Fruit fly (Drosophila melanogaster) S2 (cell line): ENCODE results near the gene pch2.

ENCODE experiments used
- CG8478 ChIP-seq: fragments of >200 bp; optimal IDR thresholded peaks from 2 replicates; lab custom pipeline; 2018
- CTCF ChIP-seq, 2 experiments: fragments of >200 bp; optimal IDR thresholded peaks; 2 replicates each; lab custom pipeline; 2018

pch2 gene

DNA sequence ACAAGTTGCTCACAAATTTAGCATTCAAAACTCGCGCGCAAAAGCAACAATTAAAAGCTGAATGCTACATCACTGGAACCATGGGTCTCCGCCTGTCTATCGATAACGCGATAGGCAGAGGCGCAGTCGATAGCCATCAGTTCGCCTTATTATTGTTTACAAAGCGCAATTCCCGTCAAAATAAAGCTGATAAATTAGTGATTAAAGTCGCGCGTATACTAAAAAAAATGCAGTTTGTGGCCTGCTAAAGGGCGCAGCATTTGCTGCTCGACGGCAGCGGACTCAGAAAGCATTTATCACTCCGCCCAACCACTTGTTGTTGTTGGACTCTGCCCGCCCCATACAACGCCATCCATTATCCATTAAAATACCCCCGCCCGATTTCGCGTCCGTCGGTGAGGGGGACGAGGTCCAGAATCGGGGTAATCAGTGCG is 43.8 kb downstream of the pch2 start, which contains the start of gene CG11737:
CG11737 (plus strand) TSS at position 117 of the 434 bp plus-strand sequence.
- TF ChIP-seq CTCF (optimal IDR thresholded peaks at IDR 0.05; lab: Kevin White, UChicago) (no peak), CG8478 (no peak)

DNA sequence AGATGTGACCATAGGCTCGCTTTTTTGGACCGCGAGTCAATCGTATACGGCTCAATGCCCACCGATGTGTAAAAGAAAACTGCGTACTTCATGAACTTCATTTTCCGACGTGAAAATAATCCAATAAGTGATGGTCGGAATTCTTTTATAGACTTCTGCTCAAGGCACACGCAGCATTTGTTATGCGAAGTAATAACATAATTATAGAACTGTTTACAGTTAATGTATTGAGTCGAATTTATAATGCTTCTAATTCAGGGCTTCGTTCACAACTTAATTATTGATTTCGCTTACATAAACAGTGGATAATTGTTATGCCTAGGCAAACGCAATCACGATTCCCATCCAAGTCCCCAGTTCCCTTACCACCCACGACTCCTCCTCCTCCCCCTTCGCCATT is 48.6 kb downstream of the pch2 start, which contains the start of gene Or85c:
Or85c (minus strand) TSS at position 101 of the 400 bp plus-strand sequence.
- TF ChIP-seq CG8478 = no peak
- no peak for TF ChIP-seq CTCF (optimal IDR thresholded peaks at IDR 0.05; lab: Kevin White, UChicago)

DNA sequence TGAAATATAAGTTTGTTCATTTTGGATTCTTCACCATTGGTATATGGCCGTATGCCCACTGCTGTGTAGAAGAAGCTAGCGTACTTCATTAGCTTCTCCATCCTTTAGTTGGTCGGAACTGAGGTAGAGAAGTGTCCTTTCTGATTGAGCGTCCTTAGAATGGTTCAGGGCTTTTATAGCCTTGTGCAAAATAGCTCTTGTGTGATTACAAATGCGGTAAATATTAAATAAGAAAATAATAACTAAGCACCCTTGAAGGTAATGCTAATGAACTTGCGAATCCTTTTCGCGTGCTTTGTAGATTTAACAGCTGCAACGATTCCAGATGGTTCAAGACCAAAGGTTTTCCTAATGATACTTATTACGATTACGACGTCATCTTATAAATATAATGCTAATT is 50.3 kb downstream of the pch2 start, which contains the start of gene Or85b:
Or85b (minus strand) TSS at position 101 of the 400 bp plus-strand sequence.
- no peak for TF ChIP-seq CTCF (optimal IDR thresholded peaks at IDR 0.05; lab: Kevin White, UChicago)
- no peak for TF ChIP-seq CG8478
